Worm (Caenorhabditis elegans): ENCODE measurements around the gene F11F1.1.

ce11 chrIII:13418975-13419374 lies 23.6 kb downstream of the F11F1.1 start:
- TF ChIP-seq dpl-1 (GFP tag; optimal IDR thresholded peaks at IDR 0.05) (no peak), mdl-1 (tag; optimal IDR thresholded peaks at IDR 0.05) (no peak), ama-1 (optimal IDR thresholded peaks at IDR 0.05) (no peak), nhr-77 (tag; optimal IDR thresholded peaks at IDR 0.05) (no peak), zip-4 (GFP tag; optimal IDR thresholded peaks at IDR 0.05) (no peak), efl-1 (optimal IDR thresholded peaks at IDR 0.05) (no peak), efl-1 (GFP tag; optimal IDR thresholded peaks at IDR 0.05 in 1 of 2) (no peak), nhr-28 (tag; optimal IDR thresholded peaks at IDR 0.05) (no peak), aha-1 (tag; optimal IDR thresholded peaks at IDR 0.05) (no peak), zag-1 (tag; optimal IDR thresholded peaks at IDR 0.05) (no peak), pqm-1 (tag; optimal IDR thresholded peaks at IDR 0.05) (no peak)

Measured in whole organism, L1 larva.